Worm (Caenorhabditis elegans): ENCODE results near the gene hyl-2.

- no peak for TF ChIP-seq nhr-25 (tag; optimal IDR thresholded peaks at IDR 0.05)
- TF ChIP-seq lin-13 (GFP tag; optimal IDR thresholded peaks at IDR 0.05), result no peak
- no peak for TF ChIP-seq ztf-4 (tag; optimal IDR thresholded peaks at IDR 0.05)
- no peak for TF ChIP-seq nhr-77 (tag; optimal IDR thresholded peaks at IDR 0.05)
- TF ChIP-seq sma-3 (GFP tag; optimal IDR thresholded peaks at IDR 0.05), result no peak
- TF ChIP-seq nhr-12 (tag; optimal IDR thresholded peaks at IDR 0.05), result no peak
- no peak for TF ChIP-seq snpc-4 (tag; optimal IDR thresholded peaks at IDR 0.05)
Observed at ce11 chrX:4678029-4678428, 21.2 kb downstream of the hyl-2 start, which contains the start of gene flp-11.
